Worm (Caenorhabditis elegans) whole organism, L1 larva: ENCODE measurements around the gene sptl-3.

Source experiments
- C34B4.2 ChIP-seq: sonication (generic microtip); optimal IDR thresholded peaks from 2 replicates; lab custom pipeline; 2017; ENCODE audit warnings: mild to moderate bottlenecking, missing genetic modification characterization, missing compliant biosample characterization
- Y116A8C.19 ChIP-seq: sonication (generic microtip); optimal IDR thresholded peaks from 2 replicates; lab custom pipeline; 2016; ENCODE audit warnings: missing compliant biosample characterization, missing genetic modification characterization, borderline replicate concordance
- aha-1 ChIP-seq: fragments of 150-350 bp; optimal IDR thresholded peaks from 2 replicates; lab custom pipeline; 2014; ENCODE audit warnings: missing biosample characterization, missing genetic modification characterization
- alr-1 ChIP-seq: fragments of 200-800 bp; sonication (Bioruptor generic); optimal IDR thresholded peaks from 2 replicates; lab custom pipeline; 2018; ENCODE audit warnings: borderline replicate concordance, mild to moderate bottlenecking, missing genetic modification characterization, missing compliant biosample characterization
- ama-1 ChIP-seq: fragments of 150-350 bp; optimal IDR thresholded peaks from 2 replicates; lab custom pipeline; 2014
- ceh-82 ChIP-seq, 3 experiments: fragments of 150-350 bp in 1 of 3; sonication (generic microtip) in 2 of 3; optimal IDR thresholded peaks; 2 replicates each; lab custom pipeline; 2014 to 2017; ENCODE audit warnings: missing biosample characterization in 3 of 3, missing genetic modification characterization in 3 of 3
- ceh-88 ChIP-seq: fragments of 200-800 bp; sonication (Bioruptor generic); IDR thresholded peaks from 2 replicates; pipeline ENCODE4 v1.3.6; 2022; ENCODE audit warnings: missing genetic modification characterization, missing compliant biosample characterization
- efl-3 ChIP-seq: fragments of 200-800 bp; sonication (Bioruptor generic); optimal IDR thresholded peaks from 2 replicates; lab custom pipeline; 2018; ENCODE audit warnings: mild to moderate bottlenecking, missing genetic modification characterization, missing compliant biosample characterization
- egl-27 ChIP-seq, 2 experiments: fragments of 150-350 bp in 1 of 2; sonication (generic microtip); optimal IDR thresholded peaks; 3 replicates each; lab custom pipeline; 2017 to 2018; ENCODE audit warnings: missing biosample characterization in 2 of 2, missing genetic modification characterization in 2 of 2, missing genetic modification reagents in 2 of 2
- elt-2 ChIP-seq: sonication (generic microtip); optimal IDR thresholded peaks from 2 replicates; lab custom pipeline; 2016; ENCODE audit warnings: missing genetic modification characterization, mild to moderate bottlenecking, inconsistent platforms, missing compliant biosample characterization, missing genetic modification reagents
- ets-5 ChIP-seq: fragments of 200-800 bp; sonication (Bioruptor generic); IDR thresholded peaks from 2 replicates; pipeline ENCODE4 v1.3.6; 2022; ENCODE audit warnings: missing genetic modification characterization, missing compliant biosample characterization
- fkh-8 ChIP-seq: sonication (generic microtip); optimal IDR thresholded peaks from 2 replicates; lab custom pipeline; 2016; ENCODE audit warnings: mild to moderate bottlenecking, missing genetic modification characterization, missing compliant biosample characterization
- fos-1 ChIP-seq: fragments of 150-350 bp; optimal IDR thresholded peaks from 2 replicates; lab custom pipeline; 2014; ENCODE audit warnings: missing biosample characterization, missing genetic modification characterization
- hlh-17 ChIP-seq: fragments of 200-800 bp; sonication (Bioruptor generic); optimal IDR thresholded peaks from 2 replicates; lab custom pipeline; 2018; ENCODE audit warnings: missing genetic modification characterization, mild to moderate bottlenecking, missing compliant biosample characterization, moderate library complexity, borderline replicate concordance
- hlh-4 ChIP-seq: sonication (generic microtip); optimal IDR thresholded peaks from 2 replicates; lab custom pipeline; 2016; ENCODE audit warnings: mild to moderate bottlenecking, missing genetic modification characterization, missing compliant biosample characterization
- irx-1 ChIP-seq: sonication (generic microtip); optimal IDR thresholded peaks from 2 replicates; lab custom pipeline; 2016; ENCODE audit warnings: missing genetic modification characterization, missing compliant biosample characterization
- isw-1 ChIP-seq: fragments of 200-800 bp; sonication (Bioruptor generic); IDR thresholded peaks from 2 replicates; pipeline ENCODE4 v1.3.6; 2022; ENCODE audit warnings: missing genetic modification characterization, missing compliant biosample characterization
- jun-1 ChIP-seq: fragments of 150-350 bp; optimal IDR thresholded peaks from 2 replicates; lab custom pipeline; 2014; ENCODE audit warnings: missing biosample characterization, missing genetic modification reagents, missing genetic modification characterization
- lin-13 ChIP-seq: fragments of 150-350 bp; optimal IDR thresholded peaks from 2 replicates; lab custom pipeline; 2014; ENCODE audit warnings: missing biosample characterization, missing genetic modification reagents, missing genetic modification characterization
- lin-14 ChIP-seq: fragments of 200-800 bp; sonication (Bioruptor generic); optimal IDR thresholded peaks from 2 replicates; lab custom pipeline; 2018; ENCODE audit warnings: mild to moderate bottlenecking, missing genetic modification characterization, moderate library complexity, missing compliant biosample characterization
- lir-3 ChIP-seq: sonication (generic microtip); optimal IDR thresholded peaks from 2 replicates; lab custom pipeline; 2016; ENCODE audit warnings: mild to moderate bottlenecking, missing genetic modification characterization, moderate library complexity, missing compliant biosample characterization; ENCODE audit not compliant: poor library complexity
- lsy-2 ChIP-seq, 2 experiments: fragments of 150-350 bp; optimal IDR thresholded peaks; 2 replicates each; lab custom pipeline; 2014; ENCODE audit warnings: missing biosample characterization in 2 of 2, missing genetic modification characterization in 2 of 2
- mef-2 ChIP-seq: fragments of 150-350 bp; optimal IDR thresholded peaks from 2 replicates; lab custom pipeline; 2014; ENCODE audit warnings: missing biosample characterization, missing genetic modification characterization
- mep-1 ChIP-seq: fragments of 150-350 bp; optimal IDR thresholded peaks from 2 replicates; lab custom pipeline; 2014; ENCODE audit warnings: missing biosample characterization, missing genetic modification characterization
- nhr-11 ChIP-seq: fragments of 150-350 bp; optimal IDR thresholded peaks from 2 replicates; lab custom pipeline; 2014; ENCODE audit warnings: missing biosample characterization, missing genetic modification characterization
- nhr-12 ChIP-seq: sonication (generic microtip); optimal IDR thresholded peaks from 2 replicates; lab custom pipeline; 2017; ENCODE audit warnings: missing biosample characterization, missing genetic modification characterization
- nhr-19 ChIP-seq: fragments of 200-800 bp; sonication (Bioruptor generic); conservative IDR thresholded peaks from 2 replicates; pipeline ENCODE4 v1.3.6; 2022; ENCODE audit warnings: missing genetic modification characterization, missing compliant biosample characterization
- nhr-20 ChIP-seq: sonication (generic microtip); optimal IDR thresholded peaks from 2 replicates; lab custom pipeline; 2016; ENCODE audit warnings: mild to moderate bottlenecking, missing genetic modification characterization, missing compliant biosample characterization
- nhr-237 ChIP-seq: fragments of 150-350 bp; optimal IDR thresholded peaks from 2 replicates; lab custom pipeline; 2014; ENCODE audit warnings: missing biosample characterization, missing genetic modification characterization
- nhr-28 ChIP-seq: fragments of 150-350 bp; optimal IDR thresholded peaks from 2 replicates; lab custom pipeline; 2014; ENCODE audit warnings: missing biosample characterization, missing genetic modification characterization
- nhr-71 ChIP-seq: sonication (generic microtip); optimal IDR thresholded peaks from 2 replicates; lab custom pipeline; 2016; ENCODE audit warnings: mild to moderate bottlenecking, missing genetic modification characterization, moderate library complexity, missing compliant biosample characterization
- nhr-76 ChIP-seq: sonication (generic microtip); optimal IDR thresholded peaks from 2 replicates; lab custom pipeline; 2017; ENCODE audit warnings: missing biosample characterization, missing genetic modification characterization
- nhr-77 ChIP-seq: fragments of 150-350 bp; optimal IDR thresholded peaks from 2 replicates; lab custom pipeline; 2014; ENCODE audit warnings: missing biosample characterization, missing genetic modification characterization
- nhr-90 ChIP-seq: sonication (generic microtip); optimal IDR thresholded peaks from 2 replicates; lab custom pipeline; 2016; ENCODE audit warnings: mild to moderate bottlenecking, missing genetic modification characterization, missing compliant biosample characterization; ENCODE audit not compliant: poor library complexity
- pqm-1 ChIP-seq: sonication (generic microtip); optimal IDR thresholded peaks from 3 replicates; lab custom pipeline; 2017; ENCODE audit warnings: missing biosample characterization, missing genetic modification characterization
- snu-23 ChIP-seq: sonication (generic microtip); optimal IDR thresholded peaks from 2 replicates; lab custom pipeline; 2016; ENCODE audit warnings: missing genetic modification characterization, missing compliant biosample characterization
- sox-4 ChIP-seq: sonication (generic microtip); optimal IDR thresholded peaks from 2 replicates; lab custom pipeline; 2016; ENCODE audit warnings: missing genetic modification characterization, missing compliant biosample characterization
- sptf-1 ChIP-seq: fragments of 150-350 bp; optimal IDR thresholded peaks from 2 replicates; lab custom pipeline; 2014; ENCODE audit warnings: missing biosample characterization, missing genetic modification characterization
- swsn-7 ChIP-seq: sonication (generic microtip); optimal IDR thresholded peaks from 2 replicates; lab custom pipeline; 2016; ENCODE audit warnings: missing genetic modification characterization, missing compliant biosample characterization
- tbx-2 ChIP-seq: sonication (generic microtip); optimal IDR thresholded peaks from 2 replicates; lab custom pipeline; 2016; ENCODE audit warnings: missing genetic modification characterization, missing compliant biosample characterization
- tlp-1 ChIP-seq: fragments of 150-350 bp; optimal IDR thresholded peaks from 2 replicates; lab custom pipeline; 2014; ENCODE audit warnings: missing biosample characterization, missing genetic modification characterization
- unc-130 ChIP-seq: fragments of 150-350 bp; optimal IDR thresholded peaks from 2 replicates; lab custom pipeline; 2017; ENCODE audit warnings: missing biosample characterization, missing genetic modification characterization, inconsistent platforms
- unc-30 ChIP-seq: sonication (generic microtip); optimal IDR thresholded peaks from 2 replicates; lab custom pipeline; 2017; ENCODE audit warnings: missing biosample characterization, missing genetic modification characterization
- unc-62 ChIP-seq: fragments of 150-350 bp; optimal IDR thresholded peaks from 2 replicates; lab custom pipeline; 2014; ENCODE audit warnings: missing biosample characterization, missing genetic modification reagents, missing genetic modification characterization
- ztf-11 ChIP-seq, 2 experiments: sonication (generic microtip); optimal IDR thresholded peaks; 2 replicates each; lab custom pipeline; 2016 to 2017; ENCODE audit warnings: missing genetic modification characterization in 2 of 2, missing biosample characterization in 1 of 2, missing compliant biosample characterization in 1 of 2

The sptl-3 gene

ce11 chrV:13878226-13878625, 14.9 kb upstream of the sptl-3 start (continued):
- no peak for TF ChIP-seq ceh-88 (GFP tag; lab: Robert Waterston, UW)
- TF ChIP-seq mef-2 (tag; lab: Kevin White, UChicago) = no peak
- no peak for TF ChIP-seq unc-62 (GFP tag; lab: Kevin White, UChicago)
- no peak for TF ChIP-seq ceh-82 (tag; optimal IDR thresholded peaks at IDR 0.05; lab: Kevin White, UChicago)
- no peak for TF ChIP-seq jun-1
- TF ChIP-seq egl-27 (tag; optimal IDR thresholded peaks at IDR 0.05; lab: Kevin White, UChicago) = no peak
- TF ChIP-seq pqm-1 (tag; lab: Kevin White, UChicago) = no peak
- no peak for TF ChIP-seq lin-13 (GFP tag; lab: Kevin White, UChicago)
- TF ChIP-seq hlh-4 (tag; lab: Kevin White, UChicago) = no peak
- TF ChIP-seq nhr-11 (tag; lab: Kevin White, UChicago) = no peak
- no peak for TF ChIP-seq Y116A8C.19
- no peak for TF ChIP-seq unc-130 (tag; lab: Kevin White, UChicago)
- no peak for TF ChIP-seq unc-30 (tag; lab: Kevin White, UChicago)
- no peak for TF ChIP-seq irx-1 (tag; lab: Kevin White, UChicago)
- no peak for TF ChIP-seq nhr-19
- peak; percentile 7 for TF ChIP-seq snu-23 (GFP tag; lab: Kevin White, UChicago)
- TF ChIP-seq nhr-28 (tag; lab: Kevin White, UChicago) = no peak
- no peak for TF ChIP-seq mep-1 (tag; lab: Kevin White, UChicago)
- TF ChIP-seq nhr-90 (tag; lab: Kevin White, UChicago) = no peak
- no peak for TF ChIP-seq nhr-12
- TF ChIP-seq nhr-71 (tag; lab: Kevin White, UChicago) = peak; percentile 26
- no peak for TF ChIP-seq sptf-1
- no peak for TF ChIP-seq lir-3
- TF ChIP-seq sox-4 (tag; lab: Kevin White, UChicago) = no peak
- TF ChIP-seq nhr-76 (tag; lab: Kevin White, UChicago) = no peak
- TF ChIP-seq ets-5 (GFP tag; lab: Robert Waterston, UW) = no peak
- TF ChIP-seq efl-3 = no peak
- no peak for TF ChIP-seq aha-1 (tag; lab: Kevin White, UChicago)
- no peak for TF ChIP-seq ztf-11 (tag; optimal IDR thresholded peaks at IDR 0.05; lab: Kevin White, UChicago)
- no peak for TF ChIP-seq C34B4.2 (tag; lab: Kevin White, UChicago)

ce11 chrV:13879241-13879640, 13.9 kb upstream of the sptl-3 start, which contains the start of gene lbp-7:
lbp-7 (plus strand) TSS chrV:13879552.
- TF ChIP-seq ceh-82 (tag; optimal IDR thresholded peaks at IDR 0.05; lab: Kevin White, UChicago) = no peak
- no peak for TF ChIP-seq nhr-237 (tag; lab: Kevin White, UChicago)
- TF ChIP-seq ama-1 = no peak
- no peak for TF ChIP-seq swsn-7 (tag; lab: Kevin White, UChicago)
- TF ChIP-seq unc-30 (tag; lab: Kevin White, UChicago) = no peak
- TF ChIP-seq isw-1 (GFP tag; lab: Robert Waterston, UW) = no peak
- no peak for TF ChIP-seq irx-1 (tag; lab: Kevin White, UChicago)
- TF ChIP-seq nhr-77 (tag; lab: Kevin White, UChicago) = no peak
- TF ChIP-seq hlh-17 (GFP tag; lab: Kevin White, UChicago) = no peak
- TF ChIP-seq tbx-2 (tag; lab: Kevin White, UChicago) = no peak
- TF ChIP-seq efl-3 = no peak
- TF ChIP-seq nhr-12 = no peak
- TF ChIP-seq lin-14 = no peak
- no peak for TF ChIP-seq fkh-8 (tag; lab: Kevin White, UChicago)
- peak; percentile 86 for TF ChIP-seq elt-2 (tag; lab: Kevin White, UChicago)
- no peak for TF ChIP-seq alr-1 (tag; lab: Kevin White, UChicago)
- peak; percentile 8 for TF ChIP-seq tlp-1 (tag; lab: Kevin White, UChicago)
- TF ChIP-seq nhr-20 = peak; percentile 5
- no peak for TF ChIP-seq sptf-1
- no peak for TF ChIP-seq lsy-2 (tag; optimal IDR thresholded peaks at IDR 0.05; lab: Kevin White, UChicago)
- no peak for TF ChIP-seq nhr-28 (tag; lab: Kevin White, UChicago)
- TF ChIP-seq fos-1 (tag; lab: Kevin White, UChicago) = no peak
